Worm (Caenorhabditis elegans): ENCODE measurements around the gene tag-281.

tag-281 gene

DNA sequence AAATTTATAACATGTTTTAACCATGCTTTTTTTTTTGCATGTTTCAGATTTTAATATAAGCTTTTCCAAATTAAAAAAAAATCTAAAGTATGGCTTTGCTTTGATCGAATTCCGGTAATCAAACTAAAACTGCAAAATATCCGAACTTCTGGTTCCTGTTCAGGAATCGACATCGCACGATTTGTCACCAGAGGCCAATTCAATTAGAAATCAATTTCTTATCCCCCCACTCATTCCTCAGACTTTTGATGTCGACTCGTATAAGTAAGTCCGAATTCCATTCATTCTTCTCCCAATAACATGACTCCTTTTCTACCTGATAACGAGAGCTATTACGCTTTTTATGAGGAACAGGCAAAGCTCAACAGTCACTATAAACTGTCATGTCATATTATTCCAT lies 11.3 kb upstream of the tag-281 start, which contains the start of gene srh-27:
Gene srh-27, plus strand, starts transcription at position 301 of the 400 bp plus-strand sequence.
- TF ChIP-seq ttx-3 (tag; optimal IDR thresholded peaks at IDR 0.05) (no peak), tbx-2 (tag; optimal IDR thresholded peaks at IDR 0.05) (no peak), fkh-6 (tag; optimal IDR thresholded peaks at IDR 0.05) (no peak), ahr-1 (tag; optimal IDR thresholded peaks at IDR 0.05) (no peak), pqm-1 (tag; optimal IDR thresholded peaks at IDR 0.05) (no peak), unc-3 (GFP tag; conservative IDR thresholded peaks at IDR 0.05) (no peak), unc-3 (tag; optimal IDR thresholded peaks at IDR 0.05) (no peak), ceh-14 (tag; optimal IDR thresholded peaks at IDR 0.05) (no peak), nfya-1 (tag; optimal IDR thresholded peaks at IDR 0.05) (no peak), nhr-232 (tag; optimal IDR thresholded peaks at IDR 0.05) (no peak), ref-2 (tag; optimal IDR thresholded peaks at IDR 0.05) (no peak), dmd-4 (tag; optimal IDR thresholded peaks at IDR 0.05; ENCODE audit: borderline replicate concordance) (no peak), ceh-30 (tag; optimal IDR thresholded peaks at IDR 0.05) (no peak), Y22D7AL.16 (tag; optimal IDR thresholded peaks at IDR 0.05) (no peak), madf-2 (tag; optimal IDR thresholded peaks at IDR 0.05) (no peak), ama-1 (optimal IDR thresholded peaks at IDR 0.05) (no peak), che-1 (tag; optimal IDR thresholded peaks at IDR 0.05) (no peak), unc-42 (tag; optimal IDR thresholded peaks at IDR 0.05) (no peak)

DNA sequence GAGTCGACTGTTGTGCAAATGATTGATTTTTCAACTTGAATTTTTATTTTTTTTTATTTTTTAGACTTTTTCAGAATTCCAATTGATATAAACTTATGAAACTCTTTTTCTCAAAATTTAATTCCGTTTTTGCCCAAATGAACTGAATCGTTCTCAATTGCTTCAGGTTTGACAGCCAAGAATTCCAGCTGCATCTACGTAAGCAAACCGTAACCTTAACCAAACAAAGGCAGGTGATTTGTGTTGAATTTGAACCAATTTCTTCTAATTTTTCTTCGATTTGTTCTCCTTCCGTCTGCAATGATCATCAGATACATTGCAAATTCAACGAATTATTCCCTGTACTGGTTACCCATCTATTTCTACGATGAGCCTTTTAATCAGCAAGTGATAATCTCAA lies 9.7 kb upstream of the tag-281 start, which contains the start of gene sre-34:
Gene sre-34, plus strand, starts transcription at position 301 of the 400 bp plus-strand sequence.
- TF ChIP-seq pha-2 (tag; optimal IDR thresholded peaks at IDR 0.05) (no peak), ets-4 (tag; optimal IDR thresholded peaks at IDR 0.05) (no peak), unc-3 (GFP tag; conservative IDR thresholded peaks at IDR 0.05) (no peak), unc-3 (tag; optimal IDR thresholded peaks at IDR 0.05) (no peak), pag-3 (tag; optimal IDR thresholded peaks at IDR 0.05; ENCODE audit: borderline replicate concordance) (no peak), ttx-3 (tag; optimal IDR thresholded peaks at IDR 0.05) (no peak), ceh-24 (tag; optimal IDR thresholded peaks at IDR 0.05) (no peak), T23F11.4 (GFP tag; optimal IDR thresholded peaks at IDR 0.05) (no peak), ceh-30 (tag; optimal IDR thresholded peaks at IDR 0.05) (no peak), ceh-45 (GFP tag; IDR thresholded peaks at IDR 0.05) (no peak), C38D4.7 (GFP tag; optimal IDR thresholded peaks at IDR 0.05) (no peak), unc-86 (tag; optimal IDR thresholded peaks at IDR 0.05) (no peak)

DNA sequence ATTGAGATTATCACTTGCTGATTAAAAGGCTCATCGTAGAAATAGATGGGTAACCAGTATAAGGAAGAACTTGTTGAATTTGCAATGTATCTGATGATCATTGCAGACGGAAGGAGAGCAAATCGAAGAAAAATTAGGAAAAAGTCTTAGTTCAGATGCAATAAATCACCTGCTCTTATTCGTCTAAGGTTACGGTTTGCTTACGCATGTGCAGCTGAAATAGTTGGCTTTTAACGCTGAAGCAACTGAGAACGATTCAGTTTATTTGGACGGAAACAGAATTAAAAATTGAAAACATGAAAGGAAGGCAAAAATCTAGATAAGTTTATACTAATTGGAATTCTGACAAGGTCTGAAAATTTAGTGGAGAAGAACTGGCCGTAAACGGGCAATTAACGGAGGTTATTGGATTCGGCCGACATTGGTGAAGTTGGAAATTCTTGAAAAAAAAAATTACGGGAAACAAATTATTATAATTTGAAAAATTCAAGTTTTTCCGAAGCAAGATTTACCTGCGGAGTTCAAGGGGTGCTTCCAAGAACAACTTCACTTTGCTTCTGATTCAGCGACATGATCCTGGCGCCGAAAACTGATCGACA lies 6.7 kb upstream of the tag-281 start, which contains the start of the genes sre-35 and sre-33:
Gene sre-35, minus strand, starts transcription at position 101 of the 599 bp plus-strand sequence.
Gene sre-33, plus strand, starts transcription at position 549 of the 599 bp plus-strand sequence.
- TF ChIP-seq pros-1 (tag; optimal IDR thresholded peaks at IDR 0.05) (no peak), fax-1 (tag; optimal IDR thresholded peaks at IDR 0.05) (no peak), dmd-4 (tag; optimal IDR thresholded peaks at IDR 0.05; ENCODE audit: borderline replicate concordance) (no peak), sox-2 (GFP tag; IDR thresholded peaks at IDR 0.05) (no peak), ttx-3 (tag; optimal IDR thresholded peaks at IDR 0.05) (no peak), ceh-48 (tag; optimal IDR thresholded peaks at IDR 0.05) (no peak), ceh-24 (tag; optimal IDR thresholded peaks at IDR 0.05) (no peak), ahr-1 (tag; optimal IDR thresholded peaks at IDR 0.05) (no peak), ceh-45 (GFP tag; IDR thresholded peaks at IDR 0.05) (no peak), hlh-6 (tag; optimal IDR thresholded peaks at IDR 0.05) (no peak), hlh-8 (tag; optimal IDR thresholded peaks at IDR 0.05) (no peak), sdc-2 (tag; optimal IDR thresholded peaks at IDR 0.05) (no peak), ceh-34 (tag; optimal IDR thresholded peaks at IDR 0.05) (no peak), unc-55 (GFP tag; optimal IDR thresholded peaks at IDR 0.05) (no peak), F13H6.1 (tag; optimal IDR thresholded peaks at IDR 0.05) (no peak), pqm-1 (tag; optimal IDR thresholded peaks at IDR 0.05) (no peak), K02D7.2 (tag; optimal IDR thresholded peaks at IDR 0.05) (no peak), ama-1 (optimal IDR thresholded peaks at IDR 0.05) (no peak)

DNA sequence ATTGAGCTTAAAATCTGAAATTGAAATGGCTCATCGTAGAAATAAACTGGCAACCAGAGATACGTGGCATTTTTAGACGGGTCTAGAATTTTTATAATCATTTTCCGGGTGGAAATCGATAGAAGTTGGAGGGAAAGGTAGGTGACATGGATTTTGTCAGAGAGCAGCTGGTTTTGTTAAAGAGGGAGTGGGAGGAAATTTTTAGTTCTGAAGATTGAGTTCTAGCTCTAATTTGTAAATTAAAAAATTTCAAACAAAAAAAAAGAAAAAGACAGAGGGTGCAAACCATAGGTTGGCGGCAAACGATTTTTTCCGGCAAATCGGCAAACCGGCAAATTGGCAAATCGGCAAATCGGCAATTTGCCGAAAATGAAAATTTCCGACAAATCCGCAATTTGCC lies 2.9 kb upstream of the tag-281 start, which contains the start of gene sre-32:
Gene sre-32, minus strand, starts transcription at position 101 of the 400 bp plus-strand sequence.
- no peak for TF ChIP-seq nfya-1 (tag; optimal IDR thresholded peaks at IDR 0.05)
- TF ChIP-seq sdc-2 (tag; optimal IDR thresholded peaks at IDR 0.05), result no peak
- no peak for TF ChIP-seq pqm-1 (tag; optimal IDR thresholded peaks at IDR 0.05)
- no peak for TF ChIP-seq unc-3 (GFP tag; conservative IDR thresholded peaks at IDR 0.05)
- TF ChIP-seq unc-3 (tag; optimal IDR thresholded peaks at IDR 0.05), result no peak
- no peak for TF ChIP-seq ama-1 (optimal IDR thresholded peaks at IDR 0.05)
- no peak for TF ChIP-seq ceh-14 (tag; optimal IDR thresholded peaks at IDR 0.05)
- TF ChIP-seq Y22D7AL.16 (tag; optimal IDR thresholded peaks at IDR 0.05), result no peak
- TF ChIP-seq syd-9 (tag; optimal IDR thresholded peaks at IDR 0.05), result no peak
- TF ChIP-seq elt-2 (tag; optimal IDR thresholded peaks at IDR 0.05), result no peak

Data from whole organism, late embryonic.